Worm (Caenorhabditis elegans): ENCODE data around the gene nas-39.

- TF ChIP-seq ztf-23 (GFP tag; IDR thresholded peaks at IDR 0.05) (no peak), med-1 (GFP tag; optimal IDR thresholded peaks at IDR 0.05; ENCODE audit: insufficient read depth) (no peak), T22C8.4 (GFP tag; IDR thresholded peaks at IDR 0.05) (no peak), flt-1 (GFP tag; IDR thresholded peaks at IDR 0.05) (no peak), tab-1 (GFP tag; IDR thresholded peaks at IDR 0.05) (no peak), ref-1 (GFP tag; conservative IDR thresholded peaks at IDR 0.05) (no peak), klf-2 (GFP tag; conservative IDR thresholded peaks at IDR 0.05) (no peak)
These were observed 14.0 kb downstream of the nas-39 start, which contains the start of gene F38E9.1 for ce11 chrX:16470758-16471157.
